Fruit fly (Drosophila melanogaster) whole organism, embryonic: ENCODE results near the gene CG15483.

Experiments
- Ada2b ChIP-seq: fragments of 200-800 bp; sonication (Bioruptor generic); IDR thresholded peaks from 2 replicates; pipeline ENCODE4 v1.3.6; 2022; ENCODE audit warnings: missing biosample characterization, missing genetic modification characterization
- CG11504 ChIP-seq: fragments of 200-800 bp; sonication (Bioruptor generic); optimal IDR thresholded peaks from 3 replicates; lab custom pipeline; 2019; ENCODE audit warnings: missing biosample characterization, mild to moderate bottlenecking, missing genetic modification characterization, moderate library complexity
- CG12659 ChIP-seq: fragments of 200-800 bp; sonication (Bioruptor generic); optimal IDR thresholded peaks from 3 replicates; lab custom pipeline; 2017; ENCODE audit warnings: mild to moderate bottlenecking, missing biosample characterization, missing genetic modification reagents, missing genetic modification characterization
- CG15479 ChIP-seq: fragments of 200-800 bp; sonication (Bioruptor generic); optimal IDR thresholded peaks from 3 replicates; lab custom pipeline; 2019; ENCODE audit warnings: missing biosample characterization, mild to moderate bottlenecking, missing genetic modification characterization, moderate library complexity
- CG17359 ChIP-seq: fragments of 200-800 bp; sonication (Bioruptor generic); optimal IDR thresholded peaks from 3 replicates; lab custom pipeline; 2018; ENCODE audit warnings: missing biosample characterization, mild to moderate bottlenecking, missing genetic modification characterization, moderate library complexity
- CG17361 ChIP-seq: fragments of 200-800 bp; sonication (Bioruptor generic); IDR thresholded peaks from 3 replicates; pipeline ENCODE4 v1.3.6; 2022; ENCODE audit warnings: missing biosample characterization, missing genetic modification characterization
- CG18011 ChIP-seq: fragments of 200-800 bp; sonication (Bioruptor generic); optimal IDR thresholded peaks from 2 replicates; lab custom pipeline; 2017; ENCODE audit warnings: missing biosample characterization, missing genetic modification characterization, mild to moderate bottlenecking, moderate library complexity, missing genotype
- CG18262 ChIP-seq: fragments of 200-800 bp; optimal IDR thresholded peaks from 3 replicates; lab custom pipeline; 2019; ENCODE audit warnings: missing biosample characterization, mild to moderate bottlenecking, missing genetic modification characterization, moderate library complexity
- CG2678 ChIP-seq: fragments of 200-800 bp; sonication (Bioruptor generic); optimal IDR thresholded peaks from 3 replicates; lab custom pipeline; 2019; ENCODE audit warnings: missing biosample characterization, mild to moderate bottlenecking, missing genetic modification characterization, moderate library complexity
- CG2712 ChIP-seq: fragments of 200-800 bp; optimal IDR thresholded peaks from 3 replicates; lab custom pipeline; 2019; ENCODE audit warnings: missing biosample characterization, mild to moderate bottlenecking, missing genetic modification characterization, moderate library complexity
- CG31441 ChIP-seq: fragments of 200-800 bp; sonication (Bioruptor generic); IDR thresholded peaks from 2 replicates; pipeline ENCODE4 v1.3.6; 2022; ENCODE audit warnings: missing biosample characterization, missing genetic modification characterization
- CG6272 ChIP-seq: fragments of 200-800 bp; sonication (Bioruptor generic); IDR thresholded peaks from 2 replicates; pipeline ENCODE4 v1.3.6; 2022; ENCODE audit warnings: missing biosample characterization, missing genetic modification characterization
- CG6689 ChIP-seq: fragments of 200-800 bp; sonication (Bioruptor generic); IDR thresholded peaks from 2 replicates; pipeline ENCODE4 v1.3.6; 2022; ENCODE audit warnings: missing biosample characterization, missing genetic modification characterization
- CG7556 ChIP-seq: fragments of 200-800 bp; sonication (Bioruptor generic); optimal IDR thresholded peaks from 2 replicates; lab custom pipeline; 2017; ENCODE audit warnings: missing biosample characterization, mild to moderate bottlenecking, missing genetic modification characterization
- CG7839 ChIP-seq: fragments of 200-800 bp; sonication (Bioruptor generic); optimal IDR thresholded peaks from 3 replicates; lab custom pipeline; 2018; ENCODE audit warnings: missing biosample characterization, mild to moderate bottlenecking, missing genetic modification characterization, moderate library complexity
- Dad ChIP-seq: fragments of 200-800 bp; sonication (Bioruptor generic); optimal IDR thresholded peaks from 3 replicates; lab custom pipeline; 2016; ENCODE audit warnings: missing biosample characterization, missing genetic modification characterization
- Hand ChIP-seq: fragments of 200-800 bp; sonication (Bioruptor generic); optimal IDR thresholded peaks from 2 replicates; lab custom pipeline; 2017; ENCODE audit warnings: mild to moderate bottlenecking, missing biosample characterization, missing genetic modification reagents, missing genetic modification characterization
- Hr3 ChIP-seq: fragments of 200-800 bp; sonication (Bioruptor generic); optimal IDR thresholded peaks from 3 replicates; lab custom pipeline; 2016; ENCODE audit warnings: missing biosample characterization, missing genetic modification characterization
- Hr39 ChIP-seq: fragments of >200 bp; optimal IDR thresholded peaks from 2 replicates; lab custom pipeline; 2017
- Hr51 ChIP-seq, 2 experiments: fragments of 200-800 bp; sonication (Bioruptor generic); optimal IDR thresholded peaks; 2 replicates in 1 of 2; 3 replicates in 1 of 2; lab custom pipeline; 2016 to 2018; ENCODE audit warnings: missing biosample characterization in 2 of 2, missing genetic modification characterization in 2 of 2, mild to moderate bottlenecking in 1 of 2, moderate library complexity in 1 of 2
- MESR4 ChIP-seq: fragments of 200-800 bp; sonication (Bioruptor generic); optimal IDR thresholded peaks from 2 replicates; lab custom pipeline; 2018; ENCODE audit warnings: missing biosample characterization, mild to moderate bottlenecking, missing genetic modification characterization, moderate library complexity
- Oli ChIP-seq: fragments of 200-800 bp; sonication (Bioruptor generic); optimal IDR thresholded peaks from 2 replicates; lab custom pipeline; 2018; ENCODE audit warnings: missing biosample characterization, mild to moderate bottlenecking, missing genetic modification characterization, moderate library complexity
- Sox102F ChIP-seq: fragments of 200-800 bp; sonication (Bioruptor generic); optimal IDR thresholded peaks from 2 replicates; lab custom pipeline; 2018; ENCODE audit warnings: missing biosample characterization, mild to moderate bottlenecking, missing genetic modification characterization, moderate library complexity
- Spps ChIP-seq: fragments of 200-800 bp; sonication (Bioruptor generic); optimal IDR thresholded peaks from 2 replicates; lab custom pipeline; 2018; ENCODE audit warnings: missing biosample characterization, mild to moderate bottlenecking, missing genetic modification characterization
- TFAM ChIP-seq: fragments of 200-800 bp; sonication (Bioruptor generic); optimal IDR thresholded peaks from 2 replicates; lab custom pipeline; 2017; ENCODE audit warnings: missing biosample characterization, missing genetic modification characterization, inconsistent platforms
- Xrp1 ChIP-seq: fragments of 200-800 bp; sonication (Bioruptor generic); IDR thresholded peaks from 2 replicates; pipeline ENCODE4 v1.3.6; 2022; ENCODE audit warnings: missing biosample characterization, missing genetic modification characterization
- az2 ChIP-seq: fragments of 200-800 bp; sonication (Bioruptor generic); optimal IDR thresholded peaks from 3 replicates; lab custom pipeline; 2016; ENCODE audit warnings: missing biosample characterization, missing genetic modification characterization
- bsh ChIP-seq, 2 experiments: fragments of 200-800 bp; sonication (Bioruptor generic); optimal IDR thresholded peaks; 2 replicates each; lab custom pipeline; 2017 to 2018; ENCODE audit warnings: mild to moderate bottlenecking in 2 of 2, missing biosample characterization in 2 of 2, missing genetic modification characterization in 2 of 2, moderate library complexity in 1 of 2
- crc ChIP-seq: fragments of 200-800 bp; sonication (Bioruptor generic); optimal IDR thresholded peaks from 2 replicates; lab custom pipeline; 2016; ENCODE audit warnings: missing biosample characterization, missing genetic modification characterization
- disco-r ChIP-seq: fragments of 200-800 bp; sonication (Bioruptor generic); optimal IDR thresholded peaks from 2 replicates; lab custom pipeline; 2016; ENCODE audit warnings: missing biosample characterization, missing genetic modification characterization
- dmrt11E ChIP-seq: fragments of 200-800 bp; sonication (Bioruptor generic); optimal IDR thresholded peaks from 3 replicates; lab custom pipeline; 2018; ENCODE audit warnings: missing biosample characterization, mild to moderate bottlenecking, missing genetic modification characterization, moderate library complexity
- fd96Cb ChIP-seq: fragments of 200-800 bp; sonication (Bioruptor generic); optimal IDR thresholded peaks from 2 replicates; lab custom pipeline; 2018; ENCODE audit warnings: missing biosample characterization, mild to moderate bottlenecking, missing genetic modification characterization, moderate library complexity
- grau ChIP-seq: fragments of 200-800 bp; optimal IDR thresholded peaks from 3 replicates; lab custom pipeline; 2019; ENCODE audit warnings: missing biosample characterization, mild to moderate bottlenecking, missing genetic modification characterization, moderate library complexity
- gsb-n ChIP-seq: fragments of 200-800 bp; sonication (Bioruptor generic); optimal IDR thresholded peaks from 3 replicates; lab custom pipeline; 2018; ENCODE audit warnings: missing biosample characterization, mild to moderate bottlenecking, missing genetic modification characterization
- phol ChIP-seq: fragments of 200-800 bp; sonication (Bioruptor generic); optimal IDR thresholded peaks from 3 replicates; lab custom pipeline; 2018; ENCODE audit warnings: missing biosample characterization, mild to moderate bottlenecking, missing genetic modification characterization, moderate library complexity
- ranshi ChIP-seq: fragments of 200-800 bp; sonication (Bioruptor generic); IDR thresholded peaks from 2 replicates; pipeline ENCODE4 v1.3.6; 2022; ENCODE audit warnings: missing biosample characterization, missing genetic modification characterization
- repo ChIP-seq: fragments of 200-800 bp; sonication (Bioruptor generic); optimal IDR thresholded peaks from 2 replicates; lab custom pipeline; 2016; ENCODE audit warnings: missing biosample characterization, missing genetic modification characterization
- tna ChIP-seq: fragments of 200-800 bp; sonication (Bioruptor generic); IDR thresholded peaks from 2 replicates; pipeline ENCODE4 v1.3.6; 2022; ENCODE audit warnings: missing biosample characterization, missing genetic modification characterization; ENCODE audit not compliant: partially characterized antibody
- unpg ChIP-seq: fragments of 200-800 bp; sonication (Bioruptor generic); optimal IDR thresholded peaks from 3 replicates; lab custom pipeline; 2018; ENCODE audit warnings: missing biosample characterization, mild to moderate bottlenecking, missing genetic modification characterization, moderate library complexity
- vvl ChIP-seq: fragments of 200-800 bp; sonication (Bioruptor generic); IDR thresholded peaks from 2 replicates; pipeline ENCODE4 v1.3.6; 2022; ENCODE audit warnings: missing biosample characterization, missing genetic modification characterization

CG15483 gene

DNA sequence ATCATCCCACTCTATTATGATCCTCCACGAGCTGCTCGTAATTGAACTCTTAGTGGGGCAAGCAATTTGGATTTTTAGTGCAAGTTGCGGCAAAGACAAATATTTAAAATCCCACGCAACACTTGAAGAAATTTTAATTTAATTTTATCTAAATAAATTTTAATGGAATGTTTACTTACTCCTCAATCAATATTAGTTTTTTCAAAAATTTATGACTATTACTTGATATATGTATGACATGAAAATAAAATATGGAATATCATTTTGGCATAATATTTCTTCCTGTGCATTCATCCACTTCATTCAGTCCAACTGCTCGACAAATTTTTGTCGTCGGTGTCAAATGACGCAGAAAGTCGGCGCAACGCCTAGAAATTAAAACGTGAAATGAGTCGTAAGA lies 11.6 kb downstream of the CG15483 start (continued):
- TF ChIP-seq CG2678 (tag; lab: Kevin White, UChicago) (peak; percentile 39), Spps (tag; lab: Kevin White, UChicago) (no peak), Xrp1 (GFP tag; lab: Robert Waterston, UW) (no peak), CG17359 (tag; lab: Kevin White, UChicago) (peak; percentile 2), CG6689 (GFP tag; lab: Robert Waterston, UW) (0 out of 2 replicates have a peak, but pooled peaks have one; percentile 8), unpg (GFP tag; lab: Kevin White, UChicago) (peak; percentile 10), CG18011 (GFP tag; lab: Kevin White, UChicago) (no peak), CG18262 (tag; lab: Kevin White, UChicago) (peak; percentile 30), CG12659 (GFP tag; lab: Kevin White, UChicago) (peak; percentile 3), gsb-n (tag; lab: Kevin White, UChicago) (peak; percentile 12), CG6272 (GFP tag; lab: Robert Waterston, UW) (no peak), bsh (GFP tag; optimal IDR thresholded peaks at IDR 0.05; lab: Kevin White, UChicago) (peak in 1 of 2 experiments; percentile 29), Dad (GFP tag; lab: Kevin White, UChicago) (no peak), CG11504 (tag; lab: Kevin White, UChicago) (peak; percentile 38), Hand (no peak), CG17361 (GFP tag; lab: Robert Waterston, UW) (0 out of 3 replicates have a peak, but pooled peaks have one; percentile 19), Hr3 (peak; percentile 15), TFAM (GFP tag; lab: Kevin White, UChicago) (no peak), fd96Cb (peak; percentile 5), az2 (GFP tag; lab: Kevin White, UChicago) (no peak), Hr51 (GFP tag; optimal IDR thresholded peaks at IDR 0.05; lab: Kevin White, UChicago) (peak in 1 of 2 experiments; percentile 63), Hr39 (no peak), CG31441 (GFP tag; lab: Robert Waterston, UW) (peak; percentile 36), MESR4 (GFP tag; lab: Kevin White, UChicago) (no peak), grau (tag; lab: Kevin White, UChicago) (peak; percentile 26), CG2712 (tag; lab: Kevin White, UChicago) (peak; percentile 42), CG15479 (GFP tag; lab: Kevin White, UChicago) (no peak), Ada2b (peak; percentile 21; the same call in 1 of the 2 replicates), phol (tag; lab: Kevin White, UChicago) (peak; percentile 20), Oli (tag; lab: Kevin White, UChicago) (peak; percentile 24), tna (no peak), disco-r (no peak), repo (GFP tag; lab: Kevin White, UChicago) (no peak), vvl (GFP tag; lab: Robert Waterston, UW) (no peak), dmrt11E (peak; percentile 20), crc (GFP tag; lab: Kevin White, UChicago) (no peak), CG7839 (tag; lab: Kevin White, UChicago) (peak; percentile 41), CG7556 (GFP tag; lab: Kevin White, UChicago) (peak; percentile 21), ranshi (GFP tag; lab: Robert Waterston, UW) (0 out of 2 replicates have a peak, but pooled peaks have one; percentile 16), Sox102F (GFP tag; lab: Kevin White, UChicago) (peak; percentile 41)
- TF ChIP-seq, all 482 proteins: peak for 37
